Worm (Caenorhabditis elegans) whole organism, mixed stage, embryonic: ENCODE results near the gene ZC373.5.

Experiments used
- ces-1 ChIP-seq: fragments of 150-350 bp; optimal IDR thresholded peaks from 2 replicates; lab custom pipeline; 2014; ENCODE audit warnings: missing biosample characterization, missing genetic modification reagents, missing genetic modification characterization
- lin-13 ChIP-seq: fragments of 150-350 bp; optimal IDR thresholded peaks from 2 replicates; lab custom pipeline; 2014; ENCODE audit warnings: missing biosample characterization, missing genetic modification characterization
- nhr-237 ChIP-seq: fragments of 150-350 bp; optimal IDR thresholded peaks from 2 replicates; lab custom pipeline; 2014; ENCODE audit warnings: missing biosample characterization, missing genetic modification characterization
- nhr-28 ChIP-seq: fragments of 150-350 bp; optimal IDR thresholded peaks from 2 replicates; lab custom pipeline; 2014; ENCODE audit warnings: missing biosample characterization, missing genetic modification characterization
- nhr-76 ChIP-seq: sonication (generic microtip); optimal IDR thresholded peaks from 2 replicates; lab custom pipeline; 2017; ENCODE audit warnings: missing biosample characterization, missing genetic modification characterization
- pha-4 ChIP-seq: fragments of 150-350 bp; optimal IDR thresholded peaks from 2 replicates; lab custom pipeline; 2018; ENCODE audit warnings: missing biosample characterization, missing genetic modification reagents, missing genetic modification characterization

DNA sequence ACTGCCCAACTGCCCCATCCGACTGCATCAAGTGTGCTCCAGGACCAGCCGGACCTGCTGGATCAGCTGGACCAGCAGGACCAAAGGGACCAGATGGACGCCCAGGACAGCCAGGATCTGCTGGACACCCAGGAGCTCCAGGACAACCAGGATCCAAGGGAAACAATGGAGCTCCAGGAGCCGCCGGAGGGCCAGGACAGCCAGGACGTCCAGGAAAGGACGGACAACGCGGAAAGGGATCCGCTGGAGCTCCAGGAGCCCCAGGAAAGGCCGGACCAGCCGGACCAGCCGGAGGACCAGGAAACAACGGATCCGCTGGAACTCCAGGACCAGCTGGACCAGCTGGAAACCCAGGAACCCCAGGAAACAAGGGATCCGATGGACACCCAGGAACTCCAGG lies 3.9 kb upstream of the ZC373.5 start:
- TF ChIP-seq nhr-28 (tag; lab: Kevin White, UChicago) (no peak), ces-1 (GFP tag; lab: Kevin White, UChicago) (no peak), pha-4 (tag; lab: Kevin White, UChicago) (no peak), nhr-76 (no peak), lin-13 (tag; lab: Kevin White, UChicago) (no peak), nhr-237 (tag; lab: Kevin White, UChicago) (no peak)
